Worm (Caenorhabditis elegans): ENCODE data around the gene ZC21.8.

Gene ZC21.8

ce11 chrIII:8504176-8504763 is 15.5 kb downstream of the ZC21.8 start:
- TF ChIP-seq fos-1 (tag; optimal IDR thresholded peaks at IDR 0.05) (peak; percentile 22), nhr-21 (tag; optimal IDR thresholded peaks at IDR 0.05) (peak; percentile 55), lin-13 (GFP tag; optimal IDR thresholded peaks at IDR 0.05) (no peak), gmeb-1 (tag; optimal IDR thresholded peaks at IDR 0.05) (no peak), nhr-12 (tag; optimal IDR thresholded peaks at IDR 0.05) (no peak)

ce11 chrIII:8503341-8503740 is 16.4 kb downstream of the ZC21.8 start:
- no peak for TF ChIP-seq unc-39 (tag; optimal IDR thresholded peaks at IDR 0.05)
- peak in 1 of 2 experiments; percentile 28 for TF ChIP-seq lsy-2 (tag; optimal IDR thresholded peaks at IDR 0.05)
- TF ChIP-seq egl-27 (tag; optimal IDR thresholded peaks at IDR 0.05): peak; percentile 8
- no peak for TF ChIP-seq peb-1 (tag; optimal IDR thresholded peaks at IDR 0.05)
- no peak for TF ChIP-seq lin-11 (tag; optimal IDR thresholded peaks at IDR 0.05)
- TF ChIP-seq ztf-1 (GFP tag; conservative IDR thresholded peaks at IDR 0.05): no peak
- TF ChIP-seq crh-2 (tag; optimal IDR thresholded peaks at IDR 0.05): no peak
- no peak for TF ChIP-seq nhr-21 (tag; optimal IDR thresholded peaks at IDR 0.05)
- no peak for TF ChIP-seq nhr-129 (tag; optimal IDR thresholded peaks at IDR 0.05)
- no peak for TF ChIP-seq dmd-4 (tag; optimal IDR thresholded peaks at IDR 0.05)
- no peak for TF ChIP-seq blmp-1 (tag; optimal IDR thresholded peaks at IDR 0.05; ENCODE audit: insufficient read depth)
- TF ChIP-seq C34F6.9 (tag; optimal IDR thresholded peaks at IDR 0.05): no peak
- peak; percentile 17 for TF ChIP-seq nhr-25 (tag; optimal IDR thresholded peaks at IDR 0.05)
- peak; percentile 41 for TF ChIP-seq F13H6.1 (tag; optimal IDR thresholded peaks at IDR 0.05)

- TF ChIP-seq gmeb-1 (tag; optimal IDR thresholded peaks at IDR 0.05) (no peak), dmd-4 (tag; optimal IDR thresholded peaks at IDR 0.05) (no peak), nhr-77 (tag; optimal IDR thresholded peaks at IDR 0.05) (no peak)
Observed at ce11 chrIII:8494708-8495107, 25.1 kb downstream of the ZC21.8 start, which contains the start of gene pac-1. Gene pac-1 (plus strand): TSS chrIII:8495008.

DNA sequence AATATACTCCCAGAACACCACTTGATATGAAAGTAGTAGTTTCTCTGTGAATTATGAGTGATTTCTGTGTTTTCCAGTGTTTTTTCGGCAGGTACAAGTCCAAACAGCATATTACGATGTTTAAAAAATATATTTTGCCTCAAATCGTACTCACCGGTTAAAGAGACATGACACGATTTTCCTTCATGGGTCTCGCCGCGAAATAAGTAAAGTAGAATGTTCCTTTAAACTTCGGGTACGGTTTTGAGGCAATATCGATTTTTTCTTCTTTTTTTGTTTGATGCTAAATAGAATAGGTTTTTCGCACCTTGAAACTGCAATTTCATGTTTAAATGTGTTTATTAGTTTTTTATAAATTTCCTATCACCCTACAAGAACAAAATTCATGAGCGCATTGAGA is 27.8 kb downstream of the ZC21.8 start:
- no peak for TF ChIP-seq mdl-1 (tag; optimal IDR thresholded peaks at IDR 0.05)
- no peak for TF ChIP-seq sma-3 (GFP tag; optimal IDR thresholded peaks at IDR 0.05)
- no peak for TF ChIP-seq mab-5 (tag; optimal IDR thresholded peaks at IDR 0.05)
- TF ChIP-seq egl-27 (tag; optimal IDR thresholded peaks at IDR 0.05): no peak
- no peak for TF ChIP-seq ZK546.5 (tag; optimal IDR thresholded peaks at IDR 0.05)
- TF ChIP-seq nhr-237 (tag; optimal IDR thresholded peaks at IDR 0.05): no peak
- no peak for TF ChIP-seq Y55F3AM.14 (GFP tag; optimal IDR thresholded peaks at IDR 0.05)
- TF ChIP-seq sem-4 (tag; optimal IDR thresholded peaks at IDR 0.05): no peak
- no peak for TF ChIP-seq R02D3.7 (tag; optimal IDR thresholded peaks at IDR 0.05)
- no peak for TF ChIP-seq ceh-82 (tag; optimal IDR thresholded peaks at IDR 0.05)
- TF ChIP-seq lin-39 (tag; optimal IDR thresholded peaks at IDR 0.05): no peak
- no peak for TF ChIP-seq nhr-129 (tag; optimal IDR thresholded peaks at IDR 0.05)
- TF ChIP-seq crh-2 (tag; optimal IDR thresholded peaks at IDR 0.05): no peak

ce11 chrIII:8490254-8490653 is 29.5 kb downstream of the ZC21.8 start, which contains the start of the genes ess-2 and F42H10.2:
Gene ess-2 (minus strand): TSS chrIII:8490352.
Gene F42H10.2 (plus strand): TSS chrIII:8490620.
- TF ChIP-seq ztf-1 (GFP tag; conservative IDR thresholded peaks at IDR 0.05): no peak
- TF ChIP-seq nhr-25 (tag; optimal IDR thresholded peaks at IDR 0.05): peak; percentile 54
- peak in 1 of 2 experiments; percentile 78 for TF ChIP-seq lsy-2 (tag; optimal IDR thresholded peaks at IDR 0.05)
- peak; percentile 49 for TF ChIP-seq gmeb-1 (tag; optimal IDR thresholded peaks at IDR 0.05)
- no peak for TF ChIP-seq Y55F3AM.14 (GFP tag; optimal IDR thresholded peaks at IDR 0.05)
- TF ChIP-seq crh-2 (tag; optimal IDR thresholded peaks at IDR 0.05): peak; percentile 47
- TF ChIP-seq unc-55 (GFP tag; optimal IDR thresholded peaks at IDR 0.05): peak; percentile 86
- TF ChIP-seq sem-4 (tag; optimal IDR thresholded peaks at IDR 0.05): no peak
- peak; percentile 22 for TF ChIP-seq sma-3 (GFP tag; optimal IDR thresholded peaks at IDR 0.05)
- TF ChIP-seq lin-13 (GFP tag; optimal IDR thresholded peaks at IDR 0.05): peak; percentile 19
- TF ChIP-seq sma-9 (GFP tag; optimal IDR thresholded peaks at IDR 0.05): no peak
- no peak for TF ChIP-seq sma-9 (tag; optimal IDR thresholded peaks at IDR 0.05)
- TF ChIP-seq aly-2 (tag; optimal IDR thresholded peaks at IDR 0.05): no peak
- TF ChIP-seq fos-1 (tag; optimal IDR thresholded peaks at IDR 0.05): peak; percentile 42
- TF ChIP-seq nhr-129 (tag; optimal IDR thresholded peaks at IDR 0.05): peak; percentile 25
- peak; percentile 83 for TF ChIP-seq C34F6.9 (tag; optimal IDR thresholded peaks at IDR 0.05)

All from whole organism, L2 larva.